Worm (Caenorhabditis elegans): ENCODE data around the gene T28D9.11.

The T28D9.11 gene

ce11 chrII:6453341-6453806, 38.4 kb downstream of the T28D9.11 start, which contains the start of gene atg-16.2 (continued):
- TF ChIP-seq lin-14 (GFP tag; optimal IDR thresholded peaks at IDR 0.05) (peak; percentile 81), sox-4 (tag; optimal IDR thresholded peaks at IDR 0.05) (no peak), ces-1 (GFP tag; optimal IDR thresholded peaks at IDR 0.05) (no peak), nhr-47 (tag; optimal IDR thresholded peaks at IDR 0.05) (peak; percentile 10), swsn-7 (tag; optimal IDR thresholded peaks at IDR 0.05) (peak; percentile 55), C16A3.4 (tag; optimal IDR thresholded peaks at IDR 0.05) (peak; percentile 72), nhr-28 (tag; optimal IDR thresholded peaks at IDR 0.05) (no peak), elt-3 (tag; optimal IDR thresholded peaks at IDR 0.05) (peak in 1 of 6 experiments; percentile 30), skn-1 (tag; optimal IDR thresholded peaks at IDR 0.05) (peak; percentile 41), nhr-19 (GFP tag; conservative IDR thresholded peaks at IDR 0.05) (peak; percentile 35; the same call in 1 of the 2 replicates), sptf-1 (tag; optimal IDR thresholded peaks at IDR 0.05) (no peak), zag-1 (tag; optimal IDR thresholded peaks at IDR 0.05) (no peak), snpc-4 (tag; optimal IDR thresholded peaks at IDR 0.05) (peak; percentile 22), ceh-88 (GFP tag; IDR thresholded peaks at IDR 0.05) (no peak), mab-9 (GFP tag; IDR thresholded peaks at IDR 0.05) (no peak), zip-4 (GFP tag; optimal IDR thresholded peaks at IDR 0.05) (no peak), C04F5.9 (tag; optimal IDR thresholded peaks at IDR 0.05) (no peak), unc-62 (GFP tag; optimal IDR thresholded peaks at IDR 0.05) (no peak), irx-1 (tag; optimal IDR thresholded peaks at IDR 0.05) (no peak), unc-86 (tag; optimal IDR thresholded peaks at IDR 0.05) (no peak), sup-37 (GFP tag; optimal IDR thresholded peaks at IDR 0.05) (no peak), blmp-1 (tag; optimal IDR thresholded peaks at IDR 0.05) (peak; percentile 70), efl-1 (optimal IDR thresholded peaks at IDR 0.05) (peak; percentile 62 to 66), efl-1 (GFP tag; optimal IDR thresholded peaks at IDR 0.05 in 1 of 2) (peak; percentile 65 to 94), mep-1 (tag; optimal IDR thresholded peaks at IDR 0.05) (peak; percentile 85), tbx-2 (tag; optimal IDR thresholded peaks at IDR 0.05) (no peak), lir-3 (tag; optimal IDR thresholded peaks at IDR 0.05; ENCODE audit: poor library complexity) (no peak), nhr-85 (tag) (peak; percentile 53), lin-39 (tag; optimal IDR thresholded peaks at IDR 0.05) (no peak), ztf-11 (tag; optimal IDR thresholded peaks at IDR 0.05) (peak in 1 of 2 experiments; percentile 23), lin-13 (GFP tag; optimal IDR thresholded peaks at IDR 0.05) (peak; percentile 44), pqm-1 (tag; optimal IDR thresholded peaks at IDR 0.05) (no peak), pax-3 (tag; optimal IDR thresholded peaks at IDR 0.05) (no peak), isw-1 (GFP tag; IDR thresholded peaks at IDR 0.05) (no peak), alr-1 (tag; optimal IDR thresholded peaks at IDR 0.05; ENCODE audit: borderline replicate concordance) (no peak), lsy-2 (tag; optimal IDR thresholded peaks at IDR 0.05) (peak; percentile 68 to 80), lin-15B (tag; optimal IDR thresholded peaks at IDR 0.05) (peak; percentile 27), nhr-71 (tag; optimal IDR thresholded peaks at IDR 0.05) (peak; percentile 59), efl-3 (GFP tag; optimal IDR thresholded peaks at IDR 0.05) (no peak), C34B4.2 (tag; optimal IDR thresholded peaks at IDR 0.05) (no peak), elt-2 (tag; optimal IDR thresholded peaks at IDR 0.05) (peak; percentile 0), ets-5 (GFP tag; IDR thresholded peaks at IDR 0.05) (no peak), dsc-1 (tag; optimal IDR thresholded peaks at IDR 0.05) (peak; percentile 52), ceh-8 (GFP tag; optimal IDR thresholded peaks at IDR 0.05) (no peak), lin-35 (GFP tag; optimal IDR thresholded peaks at IDR 0.05) (peak; percentile 60 to 77), Y116A8C.19 (tag; optimal IDR thresholded peaks at IDR 0.05; ENCODE audit: borderline replicate concordance) (no peak), nhr-20 (tag; optimal IDR thresholded peaks at IDR 0.05) (peak; percentile 62), hpl-2 (GFP tag; optimal IDR thresholded peaks at IDR 0.05) (no peak), F16B12.6 (tag; optimal IDR thresholded peaks at IDR 0.05) (peak; percentile 41), aly-2 (tag; optimal IDR thresholded peaks at IDR 0.05) (no peak)

Measured in whole organism, L1 larva.